Fruit fly (Drosophila melanogaster): ENCODE results near the gene Hsc70-2.

dm6 chr3R:13033670-13034069 lies 10.9 kb upstream of the Hsc70-2 start:
- TF ChIP-seq Sin3A (optimal IDR thresholded peaks at IDR 0.05), result no peak
- no peak for TF ChIP-seq insv (optimal IDR thresholded peaks at IDR 0.05)
- TF ChIP-seq h (optimal IDR thresholded peaks at IDR 0.05), result no peak
- no peak for TF ChIP-seq psq (optimal IDR thresholded peaks at IDR 0.05)
